Worm (Caenorhabditis elegans) whole organism, midembryonic: Measurements from ENCODE around the gene T02D1.4.

Experiments used
- T22C8.4 ChIP-seq: fragments of 200-800 bp; sonication (Bioruptor generic); IDR thresholded peaks from 2 replicates; pipeline ENCODE4 v1.3.6; 2022; ENCODE audit warnings: missing genetic modification characterization, missing compliant biosample characterization
- klf-2 ChIP-seq: fragments of 200-800 bp; sonication (Bioruptor generic); conservative IDR thresholded peaks from 2 replicates; pipeline ENCODE4 v1.3.6; 2022; ENCODE audit warnings: missing genetic modification reagents, missing genetic modification characterization, missing compliant biosample characterization
- tab-1 ChIP-seq: fragments of 200-800 bp; sonication (Bioruptor generic); IDR thresholded peaks from 2 replicates; pipeline ENCODE4 v1.3.6; 2022; ENCODE audit warnings: missing genetic modification characterization, missing compliant biosample characterization

DNA sequence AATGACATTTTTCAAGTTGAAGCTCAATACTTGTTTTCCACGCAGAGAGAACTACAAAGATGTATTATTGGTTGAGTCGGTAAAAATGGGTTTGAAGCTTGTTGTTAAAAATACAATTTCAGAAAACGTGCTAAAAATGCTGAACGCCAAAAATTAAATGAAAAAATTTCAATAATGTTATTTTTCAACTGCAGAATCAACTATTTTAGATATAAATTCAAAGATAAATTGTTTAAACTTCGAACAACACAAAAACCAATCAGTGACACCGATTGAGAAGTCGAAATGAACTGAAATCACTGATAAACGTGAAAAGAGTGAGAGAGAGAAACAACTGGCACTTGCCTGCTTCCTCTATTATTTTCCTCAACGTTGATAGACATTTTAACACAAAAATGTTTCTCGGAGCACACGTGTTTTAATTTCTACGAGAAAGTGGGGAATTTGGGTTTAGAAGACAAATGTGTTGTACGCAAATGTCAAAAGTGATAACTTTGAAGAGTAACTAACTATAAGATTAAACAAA is 12.1 kb upstream of the T02D1.4 start, which contains the start of gene T02D1.8:
- TF ChIP-seq T22C8.4 (no peak), tab-1 (GFP tag; lab: Robert Waterston, UW) (no peak), klf-2 (GFP tag; lab: Robert Waterston, UW) (no peak)
